Fruit fly (Drosophila melanogaster) whole organism, adult: ENCODE results near the gene CG31473.
A peak's percentile ranks its signal among the peaks of the same experiment; 100 is the strongest.

ENCODE experiments used
- CG11617 ChIP-seq: fragments of 200-800 bp; sonication (Bioruptor generic); optimal IDR thresholded peaks from 2 replicates; lab custom pipeline; 2017; ENCODE audit warnings: mild to moderate bottlenecking, missing biosample characterization, missing genetic modification reagents, missing genetic modification characterization
- CG12768 ChIP-seq: fragments of 200-800 bp; sonication (Bioruptor generic); optimal IDR thresholded peaks from 2 replicates; lab custom pipeline; 2017; ENCODE audit warnings: missing biosample characterization, missing genetic modification characterization, mild to moderate bottlenecking, moderate library complexity, missing genetic modification reagents
- CG14711 ChIP-seq: fragments of 200-800 bp; sonication (Bioruptor generic); optimal IDR thresholded peaks from 2 replicates; lab custom pipeline; 2018; ENCODE audit warnings: missing biosample characterization, mild to moderate bottlenecking, missing genetic modification characterization, moderate library complexity
- CG1620 ChIP-seq: fragments of 200-800 bp; sonication (Bioruptor generic); optimal IDR thresholded peaks from 2 replicates; lab custom pipeline; 2016; ENCODE audit warnings: missing biosample characterization, missing genetic modification characterization
- CG33017 ChIP-seq: fragments of 200-800 bp; sonication (Bioruptor generic); optimal IDR thresholded peaks from 2 replicates; lab custom pipeline; 2018; ENCODE audit warnings: missing biosample characterization, mild to moderate bottlenecking, missing genetic modification characterization, moderate library complexity
- CG5204 ChIP-seq: fragments of 200-800 bp; sonication (Bioruptor generic); optimal IDR thresholded peaks from 2 replicates; lab custom pipeline; 2016; ENCODE audit warnings: missing biosample characterization, missing genetic modification characterization
- CG7045 ChIP-seq: fragments of 200-800 bp; sonication (Bioruptor generic); optimal IDR thresholded peaks from 2 replicates; lab custom pipeline; 2017; ENCODE audit warnings: missing biosample characterization, mild to moderate bottlenecking, missing genetic modification characterization
- CG7101 ChIP-seq: fragments of 200-800 bp; sonication (Bioruptor generic); optimal IDR thresholded peaks from 2 replicates; lab custom pipeline; 2018; ENCODE audit warnings: missing biosample characterization, mild to moderate bottlenecking, missing genetic modification characterization, moderate library complexity
- Clk ChIP-seq: fragments of 200-800 bp; sonication (Bioruptor generic); optimal IDR thresholded peaks from 2 replicates; lab custom pipeline; 2017; ENCODE audit warnings: missing biosample characterization, missing genetic modification characterization
- Crg-1 ChIP-seq: fragments of 200-800 bp; sonication (Bioruptor generic); optimal IDR thresholded peaks from 2 replicates; lab custom pipeline; 2016; ENCODE audit warnings: missing biosample characterization, missing genetic modification characterization
- Hr96 ChIP-seq: fragments of 200-800 bp; sonication (Bioruptor generic); optimal IDR thresholded peaks from 2 replicates; lab custom pipeline; 2016; ENCODE audit warnings: missing biosample characterization, missing genetic modification characterization
- Mnt ChIP-seq: fragments of 200-800 bp; sonication (Bioruptor generic); optimal IDR thresholded peaks from 2 replicates; lab custom pipeline; 2016; ENCODE audit warnings: missing biosample characterization, mild to moderate bottlenecking, missing genetic modification characterization
- bab1 ChIP-seq: fragments of 200-800 bp; sonication (Bioruptor generic); optimal IDR thresholded peaks from 3 replicates; lab custom pipeline; 2019; ENCODE audit warnings: missing biosample characterization, mild to moderate bottlenecking, missing genetic modification characterization, moderate library complexity
- cic ChIP-seq: fragments of 200-800 bp; sonication (Bioruptor generic); optimal IDR thresholded peaks from 2 replicates; lab custom pipeline; 2017; ENCODE audit warnings: missing biosample characterization, mild to moderate bottlenecking, missing genetic modification characterization, moderate library complexity
- cnc ChIP-seq, 2 experiments: fragments of >200 bp; optimal IDR thresholded peaks; 2 replicates each; lab custom pipeline; 2017
- kay ChIP-seq: fragments of 200-800 bp; sonication (Bioruptor generic); peaks from one replicate; lab custom pipeline; 2016; ENCODE audit warnings: missing biosample characterization, missing genetic modification characterization, borderline replicate concordance
- ovo ChIP-seq: fragments of 200-800 bp; sonication (Bioruptor generic); optimal IDR thresholded peaks from 2 replicates; lab custom pipeline; 2016; ENCODE audit warnings: missing biosample characterization, missing genetic modification characterization
- pad ChIP-seq: fragments of 200-800 bp; sonication (Bioruptor generic); optimal IDR thresholded peaks from 3 replicates; lab custom pipeline; 2017; ENCODE audit warnings: missing biosample characterization, missing genetic modification characterization, mild to moderate bottlenecking, moderate library complexity, missing genetic modification reagents
- tj ChIP-seq: fragments of 200-800 bp; sonication (Bioruptor generic); optimal IDR thresholded peaks from 3 replicates; lab custom pipeline; 2017; ENCODE audit warnings: missing biosample characterization, mild to moderate bottlenecking, missing genetic modification characterization, moderate library complexity
- toe ChIP-seq: fragments of 200-800 bp; sonication (Bioruptor generic); optimal IDR thresholded peaks from 2 replicates; lab custom pipeline; 2016; ENCODE audit warnings: missing biosample characterization, missing genetic modification characterization

CG31473 gene

DNA sequence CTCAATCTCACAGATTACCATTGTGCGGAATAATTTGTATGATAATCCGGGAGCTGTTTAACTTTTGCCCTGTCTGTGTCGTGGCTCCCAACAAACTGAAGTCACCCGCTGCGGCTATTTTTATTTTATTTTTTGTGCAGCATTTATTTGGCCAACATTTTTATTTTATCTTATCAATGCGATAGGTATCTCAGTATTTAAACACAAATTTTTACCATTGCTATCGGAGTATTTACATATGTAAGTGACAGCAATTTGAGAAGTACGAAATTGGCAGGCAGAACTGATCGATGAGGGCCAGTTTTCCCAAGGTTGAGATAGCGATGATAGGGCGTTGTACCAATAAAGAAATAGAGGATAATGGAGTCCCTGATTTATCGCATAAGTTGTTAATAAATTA, 21.5 kb upstream of the CG31473 start, which contains the start of gene CG18746:
Gene CG18746, minus strand, starts transcription at position 101 of the 400 bp plus-strand sequence.
- TF ChIP-seq bab1 (GFP tag; lab: Kevin White, UChicago) (no peak), CG1620 (GFP tag; lab: Kevin White, UChicago) (no peak), CG5204 (GFP tag; lab: Kevin White, UChicago) (no peak), pad (no peak), Mnt (GFP tag; lab: Kevin White, UChicago) (no peak), CG7101 (tag; lab: Kevin White, UChicago) (no peak), CG33017 (no peak)

DNA sequence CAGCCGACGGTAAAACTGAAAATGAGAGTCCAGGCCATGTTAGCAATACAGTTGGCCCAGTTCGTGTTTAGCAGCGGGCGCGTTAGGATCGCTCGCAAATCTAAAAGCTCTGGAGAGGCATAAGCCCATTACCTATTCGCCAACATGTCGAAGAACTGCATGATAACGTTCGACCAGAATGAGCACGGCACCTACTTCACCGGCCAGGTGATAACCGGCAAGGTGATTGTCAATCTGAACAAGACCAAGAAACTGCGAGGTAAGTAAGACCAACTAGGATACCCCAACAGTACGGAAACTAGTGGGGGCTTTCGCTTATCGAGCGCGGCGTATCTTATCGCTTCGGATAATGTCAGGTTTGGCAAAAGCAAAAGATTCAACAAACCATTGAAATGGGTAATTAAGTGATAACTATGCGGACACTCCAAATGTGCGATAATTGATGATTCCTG, 21.0 kb upstream of the CG31473 start, which contains the start of gene CG10086:
Gene CG10086, plus strand, starts transcription at position 51 of the 452 bp plus-strand sequence.
- TF ChIP-seq CG33017 (peak; percentile 16), Hr96 (GFP tag; lab: Kevin White, UChicago) (peak; percentile 21), cic (GFP tag; lab: Kevin White, UChicago) (peak; percentile 48), CG5204 (GFP tag; lab: Kevin White, UChicago) (peak; percentile 13), CG1620 (GFP tag; lab: Kevin White, UChicago) (no peak), Clk (no peak), CG12768 (GFP tag; lab: Kevin White, UChicago) (no peak), Mnt (GFP tag; lab: Kevin White, UChicago) (peak; percentile 68), CG11617 (GFP tag; lab: Kevin White, UChicago) (no peak), pad (peak; percentile 17)

DNA sequence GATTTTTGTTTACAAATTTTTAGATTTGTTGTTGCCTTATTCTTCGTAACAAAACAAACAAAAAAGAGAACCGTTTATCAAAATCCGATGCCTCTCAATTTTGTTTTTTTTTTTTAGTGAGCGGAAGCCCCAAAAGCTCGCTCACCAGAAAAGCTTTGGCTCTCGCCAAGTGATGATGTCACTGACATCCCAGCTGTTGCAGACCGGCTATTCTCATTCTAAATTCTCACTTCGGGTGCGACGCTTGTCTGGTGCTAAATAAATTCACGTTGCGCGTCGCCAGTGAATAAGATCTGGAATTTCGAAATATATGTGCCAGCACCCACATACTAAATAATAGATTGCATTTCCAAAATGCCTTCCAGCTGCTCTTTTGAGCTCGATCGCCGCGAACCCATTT, 17.8 kb upstream of the CG31473 start, which contains the start of gene CG2641:
Gene CG2641, plus strand, starts transcription at position 215 of the 400 bp plus-strand sequence.
- TF ChIP-seq toe (GFP tag; lab: Kevin White, UChicago) (peak; percentile 45), cnc (optimal IDR thresholded peaks at IDR 0.05; lab: Kevin White, UChicago) (no peak), CG12768 (GFP tag; lab: Kevin White, UChicago) (peak; percentile 78), pad (no peak), CG33017 (peak; percentile 85), CG14711 (tag; lab: Kevin White, UChicago) (no peak), Crg-1 (GFP tag; lab: Kevin White, UChicago) (no peak), bab1 (GFP tag; lab: Kevin White, UChicago) (peak; percentile 21), CG1620 (GFP tag; lab: Kevin White, UChicago) (no peak), Clk (no peak), CG5204 (GFP tag; lab: Kevin White, UChicago) (peak; percentile 19), ovo (GFP tag; lab: Kevin White, UChicago) (peak; percentile 36), CG11617 (GFP tag; lab: Kevin White, UChicago) (peak; percentile 73), cic (GFP tag; lab: Kevin White, UChicago) (peak; percentile 81), CG7101 (tag; lab: Kevin White, UChicago) (peak; percentile 48), CG7045 (GFP tag; lab: Kevin White, UChicago) (peak; percentile 73), Hr96 (GFP tag; lab: Kevin White, UChicago) (peak; percentile 31), tj (peak; percentile 62), Mnt (GFP tag; lab: Kevin White, UChicago) (peak; percentile 26), kay (GFP tag; lab: Kevin White, UChicago) (peak; percentile 98)

DNA sequence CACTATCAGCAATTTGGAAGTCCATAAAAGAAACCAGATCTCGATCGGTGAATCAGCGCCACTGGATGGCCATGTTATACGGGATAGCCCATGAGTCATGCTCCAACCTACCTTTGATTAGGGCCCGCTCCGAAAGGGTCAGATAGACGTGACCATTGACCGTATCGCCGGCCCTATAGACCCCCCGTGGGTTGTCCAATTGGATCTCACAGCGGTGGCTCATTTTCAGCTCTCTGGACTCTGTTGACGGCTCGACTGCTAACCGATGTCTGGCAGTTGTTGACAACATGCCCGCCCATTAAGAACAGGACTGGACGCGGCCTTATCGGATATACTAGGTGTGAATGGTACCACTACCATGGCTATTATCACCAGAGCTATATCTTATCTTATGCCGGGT, 13.1 kb upstream of the CG31473 start, which contains the start of gene CG18744:
Gene CG18744, minus strand, starts transcription at position 247 of the 400 bp plus-strand sequence.
- TF ChIP-seq kay (GFP tag; lab: Kevin White, UChicago) (no peak), Clk (no peak), CG33017 (no peak), cnc (optimal IDR thresholded peaks at IDR 0.05; lab: Kevin White, UChicago) (no peak), tj (no peak), Mnt (GFP tag; lab: Kevin White, UChicago) (peak; percentile 53), CG12768 (GFP tag; lab: Kevin White, UChicago) (peak; percentile 9), cic (GFP tag; lab: Kevin White, UChicago) (peak; percentile 81)

DNA sequence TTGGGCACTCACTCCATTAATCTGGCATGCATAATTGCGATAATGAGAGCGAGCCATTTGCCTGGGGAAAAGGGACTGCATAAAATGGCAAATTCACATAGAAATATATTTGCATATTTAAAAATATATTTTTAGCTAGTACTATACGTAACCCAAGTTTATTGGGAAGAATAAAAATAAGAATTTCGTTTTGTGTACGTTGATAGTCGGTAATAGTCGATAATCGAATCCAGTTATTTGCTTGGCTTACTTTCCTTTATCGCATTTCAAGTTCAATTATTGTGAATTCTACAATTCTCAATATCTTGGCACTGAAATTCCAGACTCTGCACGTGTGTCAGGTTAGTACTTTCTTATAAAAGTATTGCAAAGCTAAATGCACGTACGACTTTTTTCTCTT, 8.9 kb upstream of the CG31473 start, which contains the start of gene CG3014:
Gene CG3014, minus strand, starts transcription at position 101 of the 400 bp plus-strand sequence.
- TF ChIP-seq cnc (optimal IDR thresholded peaks at IDR 0.05; lab: Kevin White, UChicago): no peak

DNA sequence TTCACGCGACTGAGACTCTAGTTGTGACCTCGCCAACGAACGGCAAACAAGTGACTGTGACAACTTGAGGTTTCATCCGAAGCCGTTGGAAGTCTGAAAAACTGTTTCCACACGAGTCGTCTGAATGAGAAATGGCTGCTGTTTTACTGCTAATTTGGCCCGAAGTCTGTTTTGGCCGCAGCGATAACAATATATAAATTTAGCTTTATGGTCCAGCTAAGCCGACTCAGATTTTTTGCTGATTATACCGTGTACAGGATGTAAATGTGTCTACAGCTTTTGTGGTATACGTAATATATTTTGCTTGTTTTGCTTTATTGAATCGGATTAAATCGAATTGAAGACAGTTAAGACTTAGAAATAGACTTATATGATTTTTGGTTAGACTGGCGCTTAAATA, 7.3 kb upstream of the CG31473 start, which contains the start of gene CG18268:
Gene CG18268, minus strand, starts transcription at position 101 of the 400 bp plus-strand sequence.
- TF ChIP-seq CG7045 (GFP tag; lab: Kevin White, UChicago): peak; percentile 34
- TF ChIP-seq CG5204 (GFP tag; lab: Kevin White, UChicago): peak; percentile 22
- TF ChIP-seq kay (GFP tag; lab: Kevin White, UChicago): peak; percentile 44
- TF ChIP-seq ovo (GFP tag; lab: Kevin White, UChicago): no peak
